Worm (Caenorhabditis elegans): ENCODE data around the gene Y116F11A.3.

DNA sequence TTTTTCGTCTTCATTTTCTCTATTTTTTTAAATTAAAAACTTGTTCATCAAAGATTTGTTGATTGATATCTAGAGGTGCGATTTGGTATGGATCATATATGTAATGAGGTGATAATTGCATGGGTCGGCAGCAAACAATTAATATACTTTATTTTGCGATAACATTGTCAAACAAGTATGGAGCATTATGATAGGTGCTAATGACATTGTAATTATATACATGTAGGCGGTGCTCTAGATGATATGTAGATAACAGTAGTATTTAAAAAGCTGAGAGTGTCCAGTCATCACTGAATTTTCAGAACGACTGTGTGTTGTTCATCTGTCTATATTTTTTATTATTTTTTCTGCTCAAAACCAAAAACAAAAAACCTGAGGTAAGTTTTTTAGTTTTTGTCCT lies 1.4 kb downstream of the Y116F11A.3 start, which contains the start of gene Y116F11A.1:
- TF ChIP-seq lin-39 (tag; optimal IDR thresholded peaks at IDR 0.05) (no peak), nhr-11 (tag; optimal IDR thresholded peaks at IDR 0.05) (no peak), unc-62 (GFP tag; optimal IDR thresholded peaks at IDR 0.05) (no peak), nhr-21 (tag; optimal IDR thresholded peaks at IDR 0.05) (no peak), mdl-1 (tag; optimal IDR thresholded peaks at IDR 0.05) (no peak), nhr-129 (tag; optimal IDR thresholded peaks at IDR 0.05) (no peak), zag-1 (tag; optimal IDR thresholded peaks at IDR 0.05) (no peak), ceh-16 (tag; optimal IDR thresholded peaks at IDR 0.05) (no peak), snpc-4 (tag; optimal IDR thresholded peaks at IDR 0.05) (no peak), ZK546.5 (tag; optimal IDR thresholded peaks at IDR 0.05) (no peak)

All from whole organism, L2 larva.